Fruit fly (Drosophila melanogaster) whole organism, pupa: ENCODE results near the gene CG10565.
A peak's percentile ranks its signal among the peaks of the same experiment; 100 is the strongest.

Experiments used
- CG10348 ChIP-seq: fragments of 200-800 bp; sonication (Bioruptor generic); IDR thresholded peaks from 2 replicates; pipeline ENCODE4 v1.3.6; 2022; ENCODE audit warnings: missing biosample characterization, missing genetic modification characterization
- CG4496 ChIP-seq: fragments of 200-800 bp; sonication (Bioruptor generic); IDR thresholded peaks from 3 replicates; pipeline ENCODE4 v1.3.6; 2022; ENCODE audit warnings: missing biosample characterization, missing genetic modification characterization
- CG8159 ChIP-seq: fragments of 200-800 bp; sonication (Bioruptor generic); optimal IDR thresholded peaks from 3 replicates; lab custom pipeline; 2018; ENCODE audit warnings: missing biosample characterization, mild to moderate bottlenecking, missing genetic modification characterization, moderate library complexity
- CG8301 ChIP-seq: fragments of 200-800 bp; sonication (Bioruptor generic); optimal IDR thresholded peaks from 2 replicates; lab custom pipeline; 2018; ENCODE audit warnings: missing biosample characterization, mild to moderate bottlenecking, missing genetic modification characterization
- CG9948 ChIP-seq: fragments of 200-800 bp; sonication (Bioruptor generic); optimal IDR thresholded peaks from 2 replicates; lab custom pipeline; 2018; ENCODE audit warnings: missing biosample characterization, mild to moderate bottlenecking, missing genetic modification characterization, moderate library complexity
- EcR ChIP-seq: fragments of 200-800 bp; sonication (Bioruptor generic); optimal IDR thresholded peaks from 3 replicates; lab custom pipeline; 2019; ENCODE audit warnings: missing biosample characterization, missing genetic modification characterization, mild to moderate bottlenecking, moderate library complexity, missing genetic modification reagents
- Snoo ChIP-seq: fragments of 200-800 bp; sonication (Bioruptor generic); optimal IDR thresholded peaks from 3 replicates; lab custom pipeline; 2017; ENCODE audit warnings: missing biosample characterization, mild to moderate bottlenecking, missing genetic modification characterization, inconsistent platforms
- rn ChIP-seq: fragments of 200-800 bp; sonication (Bioruptor generic); IDR thresholded peaks from 2 replicates; pipeline ENCODE4 v1.3.6; 2022; ENCODE audit warnings: missing biosample characterization, missing genetic modification characterization

- TF ChIP-seq rn (GFP tag; lab: Robert Waterston, UW), result no peak
- TF ChIP-seq CG9948 (tag; lab: Kevin White, UChicago), result no peak
- peak; percentile 13 for TF ChIP-seq EcR (GFP tag; lab: Kevin White, UChicago)
- TF ChIP-seq Snoo, result no peak
- TF ChIP-seq CG4496 (GFP tag; lab: Robert Waterston, UW), result no peak
- TF ChIP-seq CG10348 (GFP tag; lab: Robert Waterston, UW), result no peak
- no peak for TF ChIP-seq CG8159 (tag; lab: Kevin White, UChicago)
- TF ChIP-seq CG8301 (tag; lab: Kevin White, UChicago), result no peak
Measured at dm6 chr3L:21175531-21176271, 39.5 kb upstream of the CG10565 start.
